Worm (Caenorhabditis elegans) whole organism, mixed stage, embryonic: ENCODE data around the gene oac-38.

Source experiments
- ceh-39 ChIP-seq: fragments of 150-350 bp; optimal IDR thresholded peaks from 2 replicates; lab custom pipeline; 2014; ENCODE audit warnings: missing biosample characterization, missing genetic modification characterization
- ceh-43 ChIP-seq: fragments of 200-800 bp; sonication (Bioruptor generic); optimal IDR thresholded peaks from 2 replicates; lab custom pipeline; 2018; ENCODE audit warnings: mild to moderate bottlenecking, missing genetic modification characterization, moderate library complexity, missing compliant biosample characterization
- unc-62 ChIP-seq: fragments of 150-350 bp; optimal IDR thresholded peaks from 2 replicates; lab custom pipeline; 2014; ENCODE audit warnings: missing biosample characterization, missing genetic modification reagents, missing genetic modification characterization

DNA sequence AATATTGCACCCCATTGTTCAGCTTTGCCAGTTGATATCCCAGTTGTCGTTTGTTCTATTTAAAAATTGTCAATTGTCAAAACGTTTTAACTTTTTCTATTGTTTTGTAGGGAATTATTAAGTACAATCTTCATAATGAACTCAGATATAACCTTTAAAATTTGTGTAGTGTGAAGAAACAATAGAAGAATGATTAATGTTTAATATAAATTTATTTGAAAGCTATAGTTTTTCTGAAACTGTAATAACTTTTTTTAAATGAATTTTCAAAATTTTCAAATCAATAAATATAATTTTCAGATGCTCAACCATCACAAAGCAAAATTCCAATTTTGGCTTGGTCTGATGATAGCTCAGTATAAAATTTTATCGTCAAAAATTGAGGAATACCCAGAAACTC is 38.8 kb upstream of the oac-38 start, which contains the start of gene K01G12.22:
- TF ChIP-seq ceh-39 = no peak
- no peak for TF ChIP-seq unc-62 (GFP tag; lab: Kevin White, UChicago)
- TF ChIP-seq ceh-43 = no peak
